Fruit fly (Drosophila melanogaster): ENCODE data around the gene Ski6.

dm6 chr2L:13202960-13203436 is 19.2 kb downstream of the Ski6 start, which contains the start of gene CG16972:
- TF ChIP-seq Rx (GFP tag; IDR thresholded peaks at IDR 0.05), result no peak
- no peak for TF ChIP-seq slou (GFP tag; optimal IDR thresholded peaks at IDR 0.05)
- TF ChIP-seq Sox100B (GFP tag; optimal IDR thresholded peaks at IDR 0.05), result no peak

Measured in whole organism, embryonic.